Worm (Caenorhabditis elegans) whole organism, midembryonic: ENCODE data around the gene M153.5.

Experiments used
- T22C8.4 ChIP-seq: fragments of 200-800 bp; sonication (Bioruptor generic); IDR thresholded peaks from 2 replicates; pipeline ENCODE4 v1.3.6; 2022; ENCODE audit warnings: missing genetic modification characterization, missing compliant biosample characterization
- cog-1 ChIP-seq: sonication (generic microtip); optimal IDR thresholded peaks from 2 replicates; lab custom pipeline; 2016; ENCODE audit warnings: missing genetic modification characterization, missing compliant biosample characterization
- med-1 ChIP-seq: sonication (generic microtip); optimal IDR thresholded peaks from 2 replicates; lab custom pipeline; 2017; ENCODE audit warnings: missing genetic modification characterization, mild to moderate bottlenecking, missing compliant biosample characterization, antibody characterized with exemption, missing genetic modification reagents; ENCODE audit not compliant: insufficient read depth
- ref-1 ChIP-seq: fragments of 200-800 bp; sonication (Bioruptor generic); conservative IDR thresholded peaks from 2 replicates; pipeline ENCODE4 v1.3.6; 2022; ENCODE audit warnings: missing genetic modification reagents, missing genetic modification characterization, missing compliant biosample characterization
- tab-1 ChIP-seq: fragments of 200-800 bp; sonication (Bioruptor generic); IDR thresholded peaks from 2 replicates; pipeline ENCODE4 v1.3.6; 2022; ENCODE audit warnings: missing genetic modification characterization, missing compliant biosample characterization

- TF ChIP-seq ref-1 (GFP tag; lab: Robert Waterston, UW) (no peak), tab-1 (no peak), cog-1 (no peak), T22C8.4 (GFP tag; lab: Robert Waterston, UW) (no peak), med-1 (GFP tag; lab: Kevin White, UChicago) (no peak)
Observed at ce11 chrX:12108517-12109216, 35.1 kb upstream of the M153.5 start, which contains the start of the genes W03G11.2 and lgc-13.
